Worm (Caenorhabditis elegans) whole organism, young adult: ENCODE results near the gene degl-2.

Experiments
- B0019.2 ChIP-seq: fragments of 200-800 bp; sonication (Bioruptor generic); conservative IDR thresholded peaks from 2 replicates; pipeline ENCODE4 v1.3.6; 2022; ENCODE audit warnings: missing genetic modification reagents, missing genetic modification characterization, missing compliant biosample characterization
- B0035.1 ChIP-seq: sonication (generic microtip); optimal IDR thresholded peaks from 2 replicates; lab custom pipeline; 2016; ENCODE audit warnings: missing genetic modification characterization, mild to moderate bottlenecking, missing compliant biosample characterization, missing genotype, missing genetic modification reagents
- D2030.7 ChIP-seq: fragments of 200-800 bp; sonication (Bioruptor generic); IDR thresholded peaks from 2 replicates; pipeline ENCODE4 v1.3.6; 2022; ENCODE audit warnings: missing genetic modification reagents, missing genetic modification characterization, missing compliant biosample characterization
- F23B12.7 ChIP-seq: sonication (generic microtip); optimal IDR thresholded peaks from 2 replicates; lab custom pipeline; 2017; ENCODE audit warnings: missing genetic modification characterization, mild to moderate bottlenecking, missing compliant biosample characterization, antibody characterized with exemption, moderate library complexity; ENCODE audit not compliant: insufficient read depth
- F33H1.4 ChIP-seq: fragments of 200-800 bp; sonication (Bioruptor generic); IDR thresholded peaks from 2 replicates; pipeline ENCODE4 v1.3.6; 2022; ENCODE audit warnings: missing genetic modification reagents, missing genetic modification characterization, missing compliant biosample characterization
- F39B2.1 ChIP-seq: fragments of 200-800 bp; sonication (Bioruptor generic); IDR thresholded peaks from 2 replicates; pipeline ENCODE4 v1.3.6; 2022; ENCODE audit warnings: missing genetic modification reagents, missing genetic modification characterization, missing compliant biosample characterization
- F52B5.7 ChIP-seq: sonication (generic microtip); optimal IDR thresholded peaks from 2 replicates; lab custom pipeline; 2016; ENCODE audit warnings: mild to moderate bottlenecking, missing genetic modification characterization, missing compliant biosample characterization
- K12H6.12 ChIP-seq: fragments of 200-800 bp; sonication (Bioruptor generic); optimal IDR thresholded peaks from 2 replicates; lab custom pipeline; 2018; ENCODE audit warnings: mild to moderate bottlenecking, missing genetic modification characterization, missing compliant biosample characterization
- T26A5.8 ChIP-seq: sonication (generic microtip); optimal IDR thresholded peaks from 2 replicates; lab custom pipeline; 2016; ENCODE audit warnings: missing genetic modification characterization, missing compliant biosample characterization
- ama-1 ChIP-seq, 3 experiments: fragments of 150-350 bp in 1 of 3; sonication (generic microtip) in 2 of 3; optimal IDR thresholded peaks; 2 replicates each; lab custom pipeline; 2014 to 2018; ENCODE audit warnings: missing biosample characterization in 2 of 3, missing genetic modification characterization in 2 of 3, missing genetic modification reagents in 2 of 3
- aptf-2 ChIP-seq: fragments of 200-800 bp; sonication (Bioruptor generic); conservative IDR thresholded peaks from 2 replicates; pipeline ENCODE4 v1.3.6; 2022; ENCODE audit warnings: missing genetic modification reagents, missing genetic modification characterization, missing compliant biosample characterization
- atf-7 ChIP-seq: sonication (generic microtip); optimal IDR thresholded peaks from 2 replicates; lab custom pipeline; 2017; ENCODE audit warnings: mild to moderate bottlenecking, missing genetic modification characterization, missing compliant biosample characterization
- cebp-1 ChIP-seq, 2 experiments: fragments of 200-800 bp in 1 of 2; sonication (Bioruptor generic) in 1 of 2; sonication (generic microtip) in 1 of 2; IDR thresholded peaks in 1 of 2; optimal IDR thresholded peaks in 1 of 2; 2 replicates each; pipeline versions ENCODE4 v1.3.6 to Lab custom; 2017 to 2022; ENCODE audit warnings: missing compliant biosample characterization in 2 of 2, missing genetic modification characterization in 2 of 2, mild to moderate bottlenecking in 1 of 2, missing genetic modification reagents in 1 of 2, moderate library complexity in 1 of 2
- ceh-100 ChIP-seq: fragments of 200-800 bp; sonication (Bioruptor generic); IDR thresholded peaks from 2 replicates; pipeline ENCODE4 v1.3.6; 2022; ENCODE audit warnings: missing genetic modification reagents, missing genetic modification characterization, missing compliant biosample characterization
- ceh-58 ChIP-seq: fragments of 200-800 bp; sonication (Bioruptor generic); IDR thresholded peaks from 2 replicates; pipeline ENCODE4 v1.3.6; 2022; ENCODE audit warnings: missing genetic modification characterization, missing compliant biosample characterization
- dpl-1 ChIP-seq: fragments of 150-350 bp; optimal IDR thresholded peaks from 2 replicates; lab custom pipeline; 2014; ENCODE audit warnings: missing biosample characterization, missing genetic modification reagents, missing genetic modification characterization
- egl-44 ChIP-seq: fragments of 200-800 bp; sonication (Bioruptor generic); IDR thresholded peaks from 2 replicates; pipeline ENCODE4 v1.3.6; 2022; ENCODE audit warnings: missing genetic modification reagents, missing genetic modification characterization, missing compliant biosample characterization
- hsf-1 ChIP-seq: fragments of 200-800 bp; sonication (Bioruptor generic); IDR thresholded peaks from 2 replicates; pipeline ENCODE4 v1.3.6; 2022; ENCODE audit warnings: missing genetic modification reagents, missing genetic modification characterization, missing compliant biosample characterization
- let-526 ChIP-seq: fragments of 200-800 bp; sonication (Bioruptor generic); IDR thresholded peaks from 2 replicates; pipeline ENCODE4 v1.3.6; 2022; ENCODE audit warnings: missing genetic modification reagents, missing genetic modification characterization, missing compliant biosample characterization
- let-607 ChIP-seq, 2 experiments: fragments of 200-800 bp in 1 of 2; sonication (Bioruptor generic) in 1 of 2; sonication (generic microtip) in 1 of 2; optimal IDR thresholded peaks; 2 replicates each; lab custom pipeline; 2016 to 2018; ENCODE audit warnings: mild to moderate bottlenecking in 2 of 2, missing compliant biosample characterization in 2 of 2, missing genetic modification characterization in 2 of 2, moderate library complexity in 2 of 2, missing genotype in 1 of 2
- lin-26 ChIP-seq: fragments of 200-800 bp; sonication (Bioruptor generic); IDR thresholded peaks from 2 replicates; pipeline ENCODE4 v1.3.6; 2022; ENCODE audit warnings: missing genetic modification reagents, missing genetic modification characterization, missing compliant biosample characterization
- lin-40 ChIP-seq: sonication (generic microtip); optimal IDR thresholded peaks from 2 replicates; lab custom pipeline; 2016; ENCODE audit warnings: missing genetic modification characterization, mild to moderate bottlenecking, missing compliant biosample characterization, missing genotype, missing genetic modification reagents
- lin-54 ChIP-seq: fragments of 200-800 bp; sonication (Bioruptor generic); optimal IDR thresholded peaks from 2 replicates; lab custom pipeline; 2018; ENCODE audit warnings: mild to moderate bottlenecking, missing genetic modification characterization, missing compliant biosample characterization
- lsl-1 ChIP-seq: fragments of 200-800 bp; sonication (Bioruptor generic); optimal IDR thresholded peaks from 2 replicates; lab custom pipeline; 2018; ENCODE audit warnings: mild to moderate bottlenecking, missing genetic modification characterization, moderate library complexity, missing compliant biosample characterization
- madf-10 ChIP-seq: sonication (generic microtip); optimal IDR thresholded peaks from 2 replicates; lab custom pipeline; 2016; ENCODE audit warnings: mild to moderate bottlenecking, missing genetic modification characterization, missing compliant biosample characterization
- madf-8 ChIP-seq: fragments of 200-800 bp; sonication (Bioruptor generic); conservative IDR thresholded peaks from 2 replicates; pipeline ENCODE4 v1.3.6; 2022; ENCODE audit warnings: missing genetic modification reagents, missing genetic modification characterization, missing compliant biosample characterization
- mel-28 ChIP-seq: sonication (generic microtip); optimal IDR thresholded peaks from 2 replicates; lab custom pipeline; 2016; ENCODE audit warnings: borderline replicate concordance, mild to moderate bottlenecking, missing genetic modification characterization, missing compliant biosample characterization
- mes-4 ChIP-seq: sonication (generic microtip); optimal IDR thresholded peaks from 2 replicates; lab custom pipeline; 2016; ENCODE audit warnings: missing genotype, missing genetic modification characterization, missing compliant biosample characterization
- nfya-1 ChIP-seq: sonication (generic microtip); optimal IDR thresholded peaks from 2 replicates; lab custom pipeline; 2017; ENCODE audit warnings: antibody characterized with exemption, missing compliant biosample characterization, missing genetic modification characterization, borderline replicate concordance; ENCODE audit not compliant: insufficient read depth
- nfyb-1 ChIP-seq: fragments of 200-800 bp; sonication (Bioruptor generic); IDR thresholded peaks from 2 replicates; pipeline ENCODE4 v1.3.6; 2022; ENCODE audit warnings: missing genetic modification reagents, missing genetic modification characterization, missing compliant biosample characterization
- nhr-27 ChIP-seq: fragments of 200-800 bp; sonication (Bioruptor generic); optimal IDR thresholded peaks from 2 replicates; lab custom pipeline; 2018; ENCODE audit warnings: mild to moderate bottlenecking, missing genetic modification characterization, moderate library complexity, missing compliant biosample characterization
- nhr-80 ChIP-seq: sonication (generic microtip); optimal IDR thresholded peaks from 2 replicates; lab custom pipeline; 2016; ENCODE audit warnings: missing genetic modification characterization, missing compliant biosample characterization
- pha-4 ChIP-seq: fragments of 150-350 bp; sonication (generic microtip); optimal IDR thresholded peaks from 2 replicates; lab custom pipeline; 2014; ENCODE audit warnings: missing biosample characterization, missing genetic modification reagents, missing genetic modification characterization
- rcor-1 ChIP-seq: fragments of 200-800 bp; sonication (Bioruptor generic); IDR thresholded peaks from 2 replicates; pipeline ENCODE4 v1.3.6; 2022; ENCODE audit warnings: missing genetic modification reagents, missing genetic modification characterization, missing compliant biosample characterization
- rec-8 ChIP-seq, 2 experiments: sonication (generic microtip); optimal IDR thresholded peaks; 2 replicates each; lab custom pipeline; 2016; ENCODE audit warnings: mild to moderate bottlenecking in 2 of 2, missing genetic modification characterization in 2 of 2, missing genetic modification reagents in 2 of 2, missing genotype in 2 of 2, missing biosample characterization in 1 of 2, missing compliant biosample characterization in 1 of 2, moderate library complexity in 1 of 2
- somi-1 ChIP-seq: fragments of 200-800 bp; sonication (Bioruptor generic); optimal IDR thresholded peaks from 2 replicates; lab custom pipeline; 2018; ENCODE audit warnings: mild to moderate bottlenecking, missing genetic modification characterization, missing compliant biosample characterization
- unc-130 ChIP-seq: sonication (generic microtip); optimal IDR thresholded peaks from 2 replicates; lab custom pipeline; 2016; ENCODE audit warnings: missing genetic modification reagents, missing genetic modification characterization, missing compliant biosample characterization
- zim-3 ChIP-seq: sonication (generic microtip); optimal IDR thresholded peaks from 2 replicates; lab custom pipeline; 2017; ENCODE audit warnings: mild to moderate bottlenecking, missing genetic modification characterization, moderate library complexity, missing compliant biosample characterization
- ztf-22 ChIP-seq: fragments of 200-800 bp; sonication (Bioruptor generic); optimal IDR thresholded peaks from 2 replicates; lab custom pipeline; 2018; ENCODE audit warnings: mild to moderate bottlenecking, missing genetic modification characterization, moderate library complexity, missing compliant biosample characterization
- ztf-26 ChIP-seq: sonication (generic microtip); optimal IDR thresholded peaks from 2 replicates; lab custom pipeline; 2017; ENCODE audit warnings: missing genetic modification characterization, missing compliant biosample characterization
- ztf-3 ChIP-seq: fragments of 200-800 bp; sonication (Bioruptor generic); optimal IDR thresholded peaks from 2 replicates; lab custom pipeline; 2018; ENCODE audit warnings: mild to moderate bottlenecking, missing genetic modification characterization, missing compliant biosample characterization

The degl-2 gene

ce11 chrIV:9672434-9672833 lies 29.1 kb downstream of the degl-2 start:
- peak; percentile 82 for TF ChIP-seq somi-1 (GFP tag; lab: Kevin White, UChicago)
- no peak for TF ChIP-seq nfyb-1 (GFP tag; lab: Robert Waterston, UW)
- TF ChIP-seq ztf-26 (tag; lab: Kevin White, UChicago), result peak; percentile 47
- no peak for TF ChIP-seq F39B2.1 (GFP tag; lab: Robert Waterston, UW)
- no peak for TF ChIP-seq nhr-27 (tag; lab: Kevin White, UChicago)
- TF ChIP-seq B0019.2, result no peak
- TF ChIP-seq F52B5.7 (tag; lab: Kevin White, UChicago), result no peak
- TF ChIP-seq lin-26 (GFP tag; lab: Robert Waterston, UW), result no peak
- TF ChIP-seq aptf-2 (GFP tag; lab: Robert Waterston, UW), result no peak
- no peak for TF ChIP-seq pha-4 (tag; lab: Kevin White, UChicago)
- no peak for TF ChIP-seq ceh-100 (GFP tag; lab: Robert Waterston, UW)
- TF ChIP-seq cebp-1 (GFP tag; IDR thresholded peaks at IDR 0.05; lab: Robert Waterston, UW), result no peak
- TF ChIP-seq cebp-1 (tag; optimal IDR thresholded peaks at IDR 0.05; lab: Kevin White, UChicago), result peak; percentile 33
- TF ChIP-seq lin-40, result peak; percentile 53

DNA sequence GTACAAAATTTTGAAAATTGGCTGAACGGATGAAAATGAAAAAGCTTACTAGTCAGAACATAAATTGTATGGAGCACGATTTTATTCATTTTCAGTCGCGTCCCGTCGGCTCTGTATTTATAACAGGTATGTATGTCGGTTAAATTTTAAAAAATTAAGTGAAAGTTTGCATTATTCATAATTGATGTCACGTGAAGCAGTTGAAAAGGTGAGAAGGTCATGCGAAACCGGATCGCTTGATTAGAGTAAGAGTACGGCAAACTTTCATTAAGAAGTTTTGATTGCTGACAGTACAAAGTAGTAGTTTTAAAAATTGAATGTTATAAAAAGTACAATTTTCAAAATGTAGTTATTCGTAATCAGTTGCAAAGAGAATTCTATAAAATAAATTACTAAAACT lies 29.9 kb downstream of the degl-2 start:
- no peak for TF ChIP-seq rcor-1
- TF ChIP-seq mes-4 (tag; lab: Kevin White, UChicago), result no peak
- TF ChIP-seq madf-8 (GFP tag; lab: Robert Waterston, UW), result no peak
- no peak for TF ChIP-seq let-526
- TF ChIP-seq ztf-3 (GFP tag; lab: Kevin White, UChicago), result no peak
- no peak for TF ChIP-seq F33H1.4 (GFP tag; lab: Robert Waterston, UW)
- no peak for TF ChIP-seq lin-54 (GFP tag; lab: Kevin White, UChicago)
- TF ChIP-seq T26A5.8, result no peak
- TF ChIP-seq ceh-58 (GFP tag; lab: Robert Waterston, UW), result no peak
- no peak for TF ChIP-seq D2030.7 (GFP tag; lab: Robert Waterston, UW)
- TF ChIP-seq mel-28, result no peak
- TF ChIP-seq, all 124 proteins: peak for 0

- TF ChIP-seq nhr-80 (tag; lab: Kevin White, UChicago) (peak; percentile 29), rec-8 (tag; optimal IDR thresholded peaks at IDR 0.05; lab: Kevin White, UChicago) (no peak), nfyb-1 (GFP tag; lab: Robert Waterston, UW) (0 out of 2 replicates have a peak, but pooled peaks have one; percentile 8)
Measured at ce11 chrIV:9673683-9674336, 30.5 kb downstream of the degl-2 start.

DNA sequence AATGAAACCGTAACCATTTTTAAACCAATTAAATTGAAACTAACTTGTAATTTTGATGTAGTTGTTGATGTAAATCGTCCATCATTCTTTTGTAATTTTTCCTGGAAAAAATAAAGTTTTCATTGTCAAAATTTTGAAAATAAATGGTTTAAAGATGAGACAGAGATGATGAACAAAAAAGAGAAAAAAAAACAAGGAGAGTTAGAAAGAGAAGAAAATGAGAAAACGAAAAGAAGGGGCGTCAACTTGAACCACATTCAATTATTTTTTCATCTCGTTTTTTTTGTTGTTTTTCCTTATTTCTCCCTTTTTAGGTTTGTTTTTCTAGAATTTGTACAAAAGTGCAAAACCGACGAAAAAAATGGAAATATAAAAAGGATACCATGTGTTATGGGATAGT lies 32.3 kb downstream of the degl-2 start, which contains the start of gene nhr-34:
TSS of gene nhr-34 (minus strand) at position 101 of the 400 bp plus-strand sequence.
- TF ChIP-seq madf-10 (tag; lab: Kevin White, UChicago) (no peak), B0035.1 (tag; lab: Kevin White, UChicago) (no peak), egl-44 (GFP tag; lab: Robert Waterston, UW) (no peak), atf-7 (tag; lab: Kevin White, UChicago) (no peak), unc-130 (GFP tag; lab: Kevin White, UChicago) (no peak), B0019.2 (no peak), lsl-1 (GFP tag; lab: Kevin White, UChicago) (no peak), K12H6.12 (tag; lab: Kevin White, UChicago) (no peak), let-607 (tag; optimal IDR thresholded peaks at IDR 0.05; lab: Kevin White, UChicago) (no peak), dpl-1 (GFP tag; lab: Kevin White, UChicago) (no peak), ama-1 (optimal IDR thresholded peaks at IDR 0.05; lab: Kevin White, UChicago) (no peak), ama-1 (GFP tag; optimal IDR thresholded peaks at IDR 0.05; lab: Kevin White, UChicago) (no peak), F23B12.7 (tag; lab: Kevin White, UChicago) (no peak), rcor-1 (no peak), nfya-1 (tag; lab: Kevin White, UChicago) (no peak), hsf-1 (GFP tag; lab: Robert Waterston, UW) (no peak), F39B2.1 (GFP tag; lab: Robert Waterston, UW) (no peak), D2030.7 (GFP tag; lab: Robert Waterston, UW) (no peak), zim-3 (tag; lab: Kevin White, UChicago) (no peak), ztf-22 (GFP tag; lab: Kevin White, UChicago) (no peak)
